Fruit fly (Drosophila melanogaster): Measurements from ENCODE around the gene mRpL44.

The mRpL44 gene

DNA sequence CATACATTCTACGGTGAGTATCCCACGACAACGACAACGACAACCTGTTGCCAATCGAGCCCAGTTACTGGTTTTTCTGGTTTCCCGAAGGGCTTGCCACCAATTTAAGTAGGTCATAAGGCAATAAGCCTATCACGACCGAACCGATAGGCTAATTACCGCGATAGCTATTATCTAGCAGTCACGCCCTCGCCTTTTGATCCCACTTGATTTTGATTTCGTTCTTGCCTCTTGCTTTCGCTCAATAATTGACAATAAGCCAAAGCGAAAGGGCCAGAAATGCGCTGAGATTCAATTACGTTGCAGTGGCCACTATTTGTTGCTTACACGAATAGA lies 47.4 kb upstream of the mRpL44 start:
- peak; percentile 21; the same call in 1 of the 2 replicates for TF ChIP-seq stc (GFP tag; IDR thresholded peaks at IDR 0.05)
- TF ChIP-seq CG12391 (tag; optimal IDR thresholded peaks at IDR 0.05): no peak
- peak; percentile 0 for TF ChIP-seq grn (GFP tag; optimal IDR thresholded peaks at IDR 0.05)
- TF ChIP-seq Vsx1 (GFP tag; optimal IDR thresholded peaks at IDR 0.05): peak; percentile 76
- peak; percentile 48 for TF ChIP-seq oc (tag; optimal IDR thresholded peaks at IDR 0.05)
- TF ChIP-seq exex (tag; optimal IDR thresholded peaks at IDR 0.05): peak; percentile 57
- TF ChIP-seq Blimp-1 (GFP tag; optimal IDR thresholded peaks at IDR 0.05): peak; percentile 19
- 0 out of 3 replicates have a peak, but pooled peaks have one; percentile 16 for TF ChIP-seq row (GFP tag; IDR thresholded peaks at IDR 0.05)
- no peak for TF ChIP-seq slbo (GFP tag; IDR thresholded peaks at IDR 0.05)

DNA sequence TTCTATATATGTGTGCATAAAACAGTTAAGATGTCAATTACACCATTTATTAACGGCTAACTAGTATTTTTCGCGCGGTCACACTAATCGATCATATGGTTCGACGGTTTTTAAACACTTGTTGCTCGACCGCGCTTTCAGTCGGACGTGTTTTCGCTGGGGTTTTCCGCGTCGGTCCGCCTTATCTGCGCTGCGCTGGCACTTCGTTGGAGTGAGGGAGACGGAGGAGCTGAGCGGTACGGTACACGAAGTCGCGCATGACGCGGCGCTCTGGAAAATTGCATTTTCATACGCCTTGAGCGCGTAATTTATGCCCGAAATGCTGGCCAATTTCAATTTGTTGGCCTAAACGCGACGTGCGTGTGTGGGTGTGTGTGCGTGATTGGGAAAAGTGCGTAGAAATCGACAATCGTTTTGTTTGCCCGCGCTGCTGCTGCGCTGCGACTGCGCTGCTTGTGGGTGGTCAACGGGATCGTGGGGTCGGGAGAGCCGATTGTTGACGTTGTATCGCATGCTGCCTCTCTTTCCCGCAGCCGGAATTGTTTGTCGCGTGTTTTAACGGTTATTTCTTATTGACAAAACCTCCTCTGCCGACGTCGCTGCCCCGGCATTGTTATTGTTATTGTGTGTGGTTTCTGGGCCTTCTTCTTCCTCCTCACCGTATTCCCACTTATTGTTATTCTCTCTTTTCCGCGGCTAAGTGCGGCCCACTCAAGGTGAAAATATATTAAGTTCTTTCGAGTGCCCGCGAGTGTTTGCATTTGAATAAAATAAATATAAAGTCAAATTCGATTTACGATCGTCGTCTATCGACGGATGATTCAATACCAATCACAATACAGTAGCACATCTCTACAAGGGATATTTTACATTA lies 46.8 kb upstream of the mRpL44 start, which contains the start of gene Itpr:
Gene Itpr, plus strand, starts transcription at position 116 of the 874 bp plus-strand sequence.
- 0 out of 2 replicates have a peak, but pooled peaks have one; percentile 3 for TF ChIP-seq NFAT (GFP tag; IDR thresholded peaks at IDR 0.05)
- TF ChIP-seq CG13287 (GFP tag; IDR thresholded peaks at IDR 0.05; ENCODE audit: partially characterized antibody): peak; percentile 49; the same call in 1 of the 2 replicates
- peak; percentile 38; the same call in 1 of the 2 replicates for TF ChIP-seq unc-4 (GFP tag; IDR thresholded peaks at IDR 0.05; ENCODE audit: partially characterized antibody)
- no peak for TF ChIP-seq hkb (optimal IDR thresholded peaks at IDR 0.05)
- peak; percentile 28 for TF ChIP-seq hkb (GFP tag; IDR thresholded peaks at IDR 0.05)
- peak; percentile 57 for TF ChIP-seq cg (GFP tag; optimal IDR thresholded peaks at IDR 0.05)
- 0 out of 3 replicates have a peak, but pooled peaks have one; percentile 12 for TF ChIP-seq CG16813 (GFP tag; IDR thresholded peaks at IDR 0.05; ENCODE audit: partially characterized antibody)
- TF ChIP-seq CG34376 (GFP tag; optimal IDR thresholded peaks at IDR 0.05): peak; percentile 15
- peak; percentile 68 for TF ChIP-seq grau (tag; optimal IDR thresholded peaks at IDR 0.05)
- TF ChIP-seq scrt (GFP tag; optimal IDR thresholded peaks at IDR 0.05): peak; percentile 2
- peak; percentile 39 for TF ChIP-seq CG12659 (GFP tag; optimal IDR thresholded peaks at IDR 0.05)
- peak; percentile 84 for TF ChIP-seq CG42726 (GFP tag; IDR thresholded peaks at IDR 0.05; ENCODE audit: partially characterized antibody)
- peak; percentile 18 for TF ChIP-seq CG15479 (GFP tag; optimal IDR thresholded peaks at IDR 0.05)
- TF ChIP-seq corto (GFP tag; optimal IDR thresholded peaks at IDR 0.05): peak; percentile 20
- TF ChIP-seq mirr (GFP tag; optimal IDR thresholded peaks at IDR 0.05): peak; percentile 14
- no peak for TF ChIP-seq Optix (GFP tag; IDR thresholded peaks at IDR 0.05)
- TF ChIP-seq ftz-f1 (GFP tag; optimal IDR thresholded peaks at IDR 0.05): peak; percentile 31
- TF ChIP-seq CG4360 (GFP tag; IDR thresholded peaks at IDR 0.05): peak; percentile 9; the same call in 1 of the 2 replicates
- no peak for TF ChIP-seq Antp (GFP tag; optimal IDR thresholded peaks at IDR 0.05)
- no peak for TF ChIP-seq CG1603 (tag; optimal IDR thresholded peaks at IDR 0.05)
- no peak for TF ChIP-seq fd3F (GFP tag; optimal IDR thresholded peaks at IDR 0.05)
- TF ChIP-seq Dp (GFP tag; optimal IDR thresholded peaks at IDR 0.05): peak; percentile 37
- TF ChIP-seq chinmo (GFP tag; IDR thresholded peaks at IDR 0.05; ENCODE audit: partially characterized antibody): peak; percentile 92
- TF ChIP-seq CG7372 (GFP tag; IDR thresholded peaks at IDR 0.05): no peak
- 0 out of 3 replicates have a peak, but pooled peaks have one; percentile 45 for TF ChIP-seq hb (GFP tag; IDR thresholded peaks at IDR 0.05; ENCODE audit: partially characterized antibody)
- peak; percentile 58; the same call in 2 of the 3 replicates for TF ChIP-seq otp (GFP tag; IDR thresholded peaks at IDR 0.05)
- TF ChIP-seq Opbp (GFP tag; IDR thresholded peaks at IDR 0.05; ENCODE audit: partially characterized antibody): peak; percentile 9; the same call in 1 of the 3 replicates
- TF ChIP-seq Adf1 (GFP tag; IDR thresholded peaks at IDR 0.05): peak; percentile 100
- peak; percentile 28 for TF ChIP-seq HmgZ (tag; optimal IDR thresholded peaks at IDR 0.05)
- TF ChIP-seq CG6272 (GFP tag; IDR thresholded peaks at IDR 0.05): 0 out of 2 replicates have a peak, but pooled peaks have one; percentile 18
- peak; percentile 70 for TF ChIP-seq Deaf1 (tag; optimal IDR thresholded peaks at IDR 0.05)
- 0 out of 3 replicates have a peak, but pooled peaks have one; percentile 28 for TF ChIP-seq Dbx (GFP tag; IDR thresholded peaks at IDR 0.05)
- TF ChIP-seq ac (GFP tag; optimal IDR thresholded peaks at IDR 0.05): peak; percentile 5
- TF ChIP-seq CG10431 (GFP tag; optimal IDR thresholded peaks at IDR 0.05): peak; percentile 7
- peak; percentile 79; the same call in 2 of the 3 replicates for TF ChIP-seq CG34422 (GFP tag; IDR thresholded peaks at IDR 0.05)
- no peak for TF ChIP-seq ham (GFP tag; IDR thresholded peaks at IDR 0.05)
- TF ChIP-seq ase (GFP tag; IDR thresholded peaks at IDR 0.05): no peak

All from whole organism, embryonic.